Fruit fly (Drosophila melanogaster): ENCODE measurements around the gene CG5114.
A peak's percentile ranks its signal among the peaks of the same experiment; 100 is the strongest.

Gene CG5114

dm6 chr3L:15009681-15010080 lies 27.0 kb downstream of the CG5114 start (continued):
- TF ChIP-seq Ets21C (GFP tag; optimal IDR thresholded peaks at IDR 0.05), result no peak
- TF ChIP-seq Lpt (GFP tag; optimal IDR thresholded peaks at IDR 0.05), result no peak
- no peak for TF ChIP-seq Blimp-1 (GFP tag; optimal IDR thresholded peaks at IDR 0.05)
- TF ChIP-seq lz (GFP tag; optimal IDR thresholded peaks at IDR 0.05), result no peak
- peak; percentile 49; the same call in 1 of the 3 replicates for TF ChIP-seq CG6163 (GFP tag; IDR thresholded peaks at IDR 0.05)
- TF ChIP-seq OdsH (GFP tag; optimal IDR thresholded peaks at IDR 0.05), result peak; percentile 7
- TF ChIP-seq dac (GFP tag; optimal IDR thresholded peaks at IDR 0.05), result peak; percentile 4
- no peak for TF ChIP-seq CG11762 (GFP tag; optimal IDR thresholded peaks at IDR 0.05; ENCODE audit: insufficient read depth)
- no peak for TF ChIP-seq CG1621 (tag; optimal IDR thresholded peaks at IDR 0.05)

dm6 chr3L:15010601-15011000 lies 28.0 kb downstream of the CG5114 start:
- TF ChIP-seq ss (GFP tag; optimal IDR thresholded peaks at IDR 0.05), result no peak
- TF ChIP-seq Blimp-1 (GFP tag; optimal IDR thresholded peaks at IDR 0.05), result peak; percentile 92
- TF ChIP-seq CG16779 (tag; optimal IDR thresholded peaks at IDR 0.05), result no peak
- TF ChIP-seq CG11762 (GFP tag; optimal IDR thresholded peaks at IDR 0.05; ENCODE audit: insufficient read depth), result no peak
- no peak for TF ChIP-seq Ets96B (tag; optimal IDR thresholded peaks at IDR 0.05)
- no peak for TF ChIP-seq CG11902 (GFP tag; optimal IDR thresholded peaks at IDR 0.05)
- no peak for TF ChIP-seq CG3032 (tag; optimal IDR thresholded peaks at IDR 0.05)
- no peak for TF ChIP-seq CG34406 (GFP tag; optimal IDR thresholded peaks at IDR 0.05)
- TF ChIP-seq Eip78C (GFP tag), result peak; percentile 27

- TF ChIP-seq CG6276 (GFP tag; optimal IDR thresholded peaks at IDR 0.05), result no peak
- TF ChIP-seq dac (GFP tag; optimal IDR thresholded peaks at IDR 0.05), result no peak
- TF ChIP-seq CG3032 (tag; optimal IDR thresholded peaks at IDR 0.05), result no peak
- no peak for TF ChIP-seq dsx (GFP tag; optimal IDR thresholded peaks at IDR 0.05; ENCODE audit: poor library complexity, severe bottlenecking)
- no peak for TF ChIP-seq Sox15 (GFP tag; optimal IDR thresholded peaks at IDR 0.05)
- TF ChIP-seq Gug (GFP tag; IDR thresholded peaks at IDR 0.05), result no peak
- no peak for TF ChIP-seq Smox (GFP tag; optimal IDR thresholded peaks at IDR 0.05)
- TF ChIP-seq CG1621 (tag; optimal IDR thresholded peaks at IDR 0.05), result no peak
- TF ChIP-seq CG15336 (GFP tag; IDR thresholded peaks at IDR 0.05), result no peak
- no peak for TF ChIP-seq OdsH (GFP tag; optimal IDR thresholded peaks at IDR 0.05)
- TF ChIP-seq salr (GFP tag; optimal IDR thresholded peaks at IDR 0.05), result no peak
- no peak for TF ChIP-seq Sox14 (GFP tag; optimal IDR thresholded peaks at IDR 0.05)
- no peak for TF ChIP-seq CG8319 (GFP tag; optimal IDR thresholded peaks at IDR 0.05)
- no peak for TF ChIP-seq CG9139 (GFP tag; optimal IDR thresholded peaks at IDR 0.05)
- no peak for TF ChIP-seq fd59A (GFP tag; optimal IDR thresholded peaks at IDR 0.05)
- TF ChIP-seq CG6792 (GFP tag; optimal IDR thresholded peaks at IDR 0.05), result no peak
Observed at dm6 chr3L:15011142-15011541, 28.5 kb downstream of the CG5114 start.

- TF ChIP-seq Hr38 (GFP tag; optimal IDR thresholded peaks at IDR 0.05), result no peak
- peak; percentile 78 for TF ChIP-seq acj6 (GFP tag; optimal IDR thresholded peaks at IDR 0.05)
- peak; percentile 87 for TF ChIP-seq CG6163 (GFP tag; IDR thresholded peaks at IDR 0.05)
- peak; percentile 74 for TF ChIP-seq CG8632 (GFP tag; optimal IDR thresholded peaks at IDR 0.05)
- no peak for TF ChIP-seq dac (GFP tag; optimal IDR thresholded peaks at IDR 0.05)
- peak; percentile 55 for TF ChIP-seq lz (GFP tag; optimal IDR thresholded peaks at IDR 0.05)
- TF ChIP-seq CG4318 (GFP tag; optimal IDR thresholded peaks at IDR 0.05), result peak; percentile 38
- peak; percentile 33 for TF ChIP-seq Sox102F (GFP tag; optimal IDR thresholded peaks at IDR 0.05)
- no peak for TF ChIP-seq Blimp-1 (GFP tag; optimal IDR thresholded peaks at IDR 0.05)
- peak; percentile 78 for TF ChIP-seq achi (GFP tag; optimal IDR thresholded peaks at IDR 0.05)
- TF ChIP-seq Ets21C (GFP tag; optimal IDR thresholded peaks at IDR 0.05), result peak; percentile 25
- TF ChIP-seq vri (GFP tag; optimal IDR thresholded peaks at IDR 0.05), result no peak
- peak; percentile 41 for TF ChIP-seq CG8319 (GFP tag; optimal IDR thresholded peaks at IDR 0.05)
- TF ChIP-seq CG16779 (tag; optimal IDR thresholded peaks at IDR 0.05), result peak; percentile 64
- TF ChIP-seq Lpt (GFP tag; optimal IDR thresholded peaks at IDR 0.05), result peak; percentile 63
- peak; percentile 71 for TF ChIP-seq Sox14 (GFP tag; optimal IDR thresholded peaks at IDR 0.05)
- TF ChIP-seq CG8119 (GFP tag; IDR thresholded peaks at IDR 0.05), result peak; percentile 87
- TF ChIP-seq CG3919 (GFP tag; optimal IDR thresholded peaks at IDR 0.05), result peak; percentile 66
- peak; percentile 41 for TF ChIP-seq Sox15 (GFP tag; optimal IDR thresholded peaks at IDR 0.05)
- peak; percentile 59 for TF ChIP-seq Met (GFP tag; optimal IDR thresholded peaks at IDR 0.05)
- peak; percentile 76 for TF ChIP-seq CG34406 (GFP tag; optimal IDR thresholded peaks at IDR 0.05)
- no peak for TF ChIP-seq Eip93F (GFP tag; optimal IDR thresholded peaks at IDR 0.05)
- peak; percentile 54 for TF ChIP-seq CG11762 (GFP tag; optimal IDR thresholded peaks at IDR 0.05; ENCODE audit: insufficient read depth)
- peak; percentile 77 for TF ChIP-seq pdm3 (GFP tag; optimal IDR thresholded peaks at IDR 0.05)
- peak; percentile 20 for TF ChIP-seq cyc (GFP tag; optimal IDR thresholded peaks at IDR 0.05)
- TF ChIP-seq Eip78C (GFP tag), result peak; percentile 94
- peak; percentile 77 for TF ChIP-seq net (GFP tag; optimal IDR thresholded peaks at IDR 0.05)
- TF ChIP-seq CG10631 (GFP tag; optimal IDR thresholded peaks at IDR 0.05), result peak; percentile 79
- TF ChIP-seq CG6276 (GFP tag; optimal IDR thresholded peaks at IDR 0.05), result peak; percentile 73
Observed at dm6 chr3L:15011638-15012335, 29.2 kb downstream of the CG5114 start.
